Worm (Caenorhabditis elegans) whole organism, midembryonic: Measurements from ENCODE around the gene ndua-8.
A peak's percentile ranks its signal among the peaks of the same experiment; 100 is the strongest.

ENCODE experiments used
- T22C8.4 ChIP-seq: fragments of 200-800 bp; sonication (Bioruptor generic); IDR thresholded peaks from 2 replicates; pipeline ENCODE4 v1.3.6; 2022; ENCODE audit warnings: missing genetic modification characterization, missing compliant biosample characterization
- cog-1 ChIP-seq: sonication (generic microtip); optimal IDR thresholded peaks from 2 replicates; lab custom pipeline; 2016; ENCODE audit warnings: missing genetic modification characterization, missing compliant biosample characterization
- flt-1 ChIP-seq: fragments of 200-800 bp; sonication (Bioruptor generic); IDR thresholded peaks from 2 replicates; pipeline ENCODE4 v1.3.6; 2022; ENCODE audit warnings: missing genetic modification characterization, missing compliant biosample characterization
- klf-2 ChIP-seq: fragments of 200-800 bp; sonication (Bioruptor generic); conservative IDR thresholded peaks from 2 replicates; pipeline ENCODE4 v1.3.6; 2022; ENCODE audit warnings: missing genetic modification reagents, missing genetic modification characterization, missing compliant biosample characterization
- med-1 ChIP-seq: sonication (generic microtip); optimal IDR thresholded peaks from 2 replicates; lab custom pipeline; 2017; ENCODE audit warnings: missing genetic modification characterization, mild to moderate bottlenecking, missing compliant biosample characterization, antibody characterized with exemption, missing genetic modification reagents; ENCODE audit not compliant: insufficient read depth
- ref-1 ChIP-seq: fragments of 200-800 bp; sonication (Bioruptor generic); conservative IDR thresholded peaks from 2 replicates; pipeline ENCODE4 v1.3.6; 2022; ENCODE audit warnings: missing genetic modification reagents, missing genetic modification characterization, missing compliant biosample characterization
- tab-1 ChIP-seq: fragments of 200-800 bp; sonication (Bioruptor generic); IDR thresholded peaks from 2 replicates; pipeline ENCODE4 v1.3.6; 2022; ENCODE audit warnings: missing genetic modification characterization, missing compliant biosample characterization
- ztf-23 ChIP-seq: fragments of 200-800 bp; sonication (Bioruptor generic); IDR thresholded peaks from 2 replicates; pipeline ENCODE4 v1.3.6; 2022; ENCODE audit warnings: missing genetic modification reagents, missing genetic modification characterization, missing compliant biosample characterization
- ztf-29 ChIP-seq: fragments of 200-800 bp; sonication (Bioruptor generic); IDR thresholded peaks from 2 replicates; pipeline ENCODE4 v1.3.6; 2022; ENCODE audit warnings: missing genetic modification reagents, missing genetic modification characterization, missing compliant biosample characterization

Gene ndua-8

ce11 chrIII:2508518-2508917 lies 20.3 kb upstream of the ndua-8 start, which contains the start of gene Y54F10AM.6:
Gene Y54F10AM.6 (plus strand): TSS chrIII:2508818.
- TF ChIP-seq cog-1: no peak
- TF ChIP-seq ztf-23 (GFP tag; lab: Robert Waterston, UW): no peak
- TF ChIP-seq ref-1: no peak
- TF ChIP-seq ztf-29 (GFP tag; lab: Robert Waterston, UW): no peak
- TF ChIP-seq tab-1 (GFP tag; lab: Robert Waterston, UW): no peak

ce11 chrIII:2515461-2515860 lies 13.4 kb upstream of the ndua-8 start:
- TF ChIP-seq ref-1: no peak
- TF ChIP-seq tab-1 (GFP tag; lab: Robert Waterston, UW): no peak
- TF ChIP-seq ztf-23 (GFP tag; lab: Robert Waterston, UW): no peak
- no peak for TF ChIP-seq flt-1 (GFP tag; lab: Robert Waterston, UW)
- no peak for TF ChIP-seq klf-2 (GFP tag; lab: Robert Waterston, UW)
- no peak for TF ChIP-seq cog-1
- no peak for TF ChIP-seq med-1
- TF ChIP-seq T22C8.4 (GFP tag; lab: Robert Waterston, UW): no peak
- no peak for TF ChIP-seq ztf-29 (GFP tag; lab: Robert Waterston, UW)

- no peak for TF ChIP-seq flt-1 (GFP tag; lab: Robert Waterston, UW)
Observed at ce11 chrIII:2530313-2530712, 1.4 kb downstream of the ndua-8 start, which contains the start of gene cone-1. Gene cone-1 (plus strand): TSS chrIII:2530613.

ce11 chrIII:2532716-2533115 lies 3.9 kb downstream of the ndua-8 start:
- TF ChIP-seq cog-1: peak; percentile 20
- no peak for TF ChIP-seq flt-1 (GFP tag; lab: Robert Waterston, UW)

ce11 chrIII:2535122-2535521 lies 6.3 kb downstream of the ndua-8 start:
- TF ChIP-seq ztf-23 (GFP tag; lab: Robert Waterston, UW) (0 out of 2 replicates have a peak, but pooled peaks have one; percentile 49), T22C8.4 (GFP tag; lab: Robert Waterston, UW) (0 out of 2 replicates have a peak, but pooled peaks have one; percentile 24), med-1 (no peak), flt-1 (GFP tag; lab: Robert Waterston, UW) (peak; percentile 67; the same call in 1 of the 2 replicates)

ce11 chrIII:2540520-2540919 lies 11.7 kb downstream of the ndua-8 start:
- TF ChIP-seq klf-2 (GFP tag; lab: Robert Waterston, UW) (no peak), ref-1 (no peak), ztf-23 (GFP tag; lab: Robert Waterston, UW) (no peak), tab-1 (GFP tag; lab: Robert Waterston, UW) (no peak), ztf-29 (GFP tag; lab: Robert Waterston, UW) (no peak), T22C8.4 (GFP tag; lab: Robert Waterston, UW) (no peak), cog-1 (no peak), med-1 (no peak)

ce11 chrIII:2546298-2546697 lies 17.4 kb downstream of the ndua-8 start:
- no peak for TF ChIP-seq cog-1
- TF ChIP-seq med-1: no peak
- TF ChIP-seq ref-1: no peak
- TF ChIP-seq T22C8.4 (GFP tag; lab: Robert Waterston, UW): no peak
- no peak for TF ChIP-seq klf-2 (GFP tag; lab: Robert Waterston, UW)
- TF ChIP-seq ztf-23 (GFP tag; lab: Robert Waterston, UW): no peak
- TF ChIP-seq ztf-29 (GFP tag; lab: Robert Waterston, UW): no peak
- no peak for TF ChIP-seq tab-1 (GFP tag; lab: Robert Waterston, UW)
- TF ChIP-seq flt-1 (GFP tag; lab: Robert Waterston, UW): no peak

ce11 chrIII:2549620-2550019 lies 20.8 kb downstream of the ndua-8 start, which contains the start of gene feh-1:
Gene feh-1 (plus strand): TSS chrIII:2549920.
- TF ChIP-seq ref-1 (no peak), T22C8.4 (GFP tag; lab: Robert Waterston, UW) (no peak), klf-2 (GFP tag; lab: Robert Waterston, UW) (no peak), tab-1 (GFP tag; lab: Robert Waterston, UW) (no peak), flt-1 (GFP tag; lab: Robert Waterston, UW) (no peak), ztf-23 (GFP tag; lab: Robert Waterston, UW) (no peak)

ce11 chrIII:2551981-2552380 lies 23.1 kb downstream of the ndua-8 start:
- TF ChIP-seq cog-1 (no peak), ref-1 (no peak), ztf-23 (GFP tag; lab: Robert Waterston, UW) (no peak), T22C8.4 (GFP tag; lab: Robert Waterston, UW) (no peak), ztf-29 (GFP tag; lab: Robert Waterston, UW) (no peak), flt-1 (GFP tag; lab: Robert Waterston, UW) (no peak), med-1 (no peak), klf-2 (GFP tag; lab: Robert Waterston, UW) (no peak), tab-1 (GFP tag; lab: Robert Waterston, UW) (no peak)

ce11 chrIII:2552382-2552781 lies 23.5 kb downstream of the ndua-8 start:
- TF ChIP-seq tab-1 (GFP tag; lab: Robert Waterston, UW) (no peak), ztf-29 (GFP tag; lab: Robert Waterston, UW) (no peak), cog-1 (no peak), med-1 (no peak), T22C8.4 (GFP tag; lab: Robert Waterston, UW) (no peak), ref-1 (no peak), klf-2 (GFP tag; lab: Robert Waterston, UW) (no peak), flt-1 (GFP tag; lab: Robert Waterston, UW) (no peak), ztf-23 (GFP tag; lab: Robert Waterston, UW) (no peak)

ce11 chrIII:2553579-2553978 lies 24.7 kb downstream of the ndua-8 start:
- TF ChIP-seq ztf-23 (GFP tag; lab: Robert Waterston, UW): no peak
- TF ChIP-seq tab-1 (GFP tag; lab: Robert Waterston, UW): 0 out of 2 replicates have a peak, but pooled peaks have one; percentile 52
